Worm (Caenorhabditis elegans) whole organism, L1 larva: Measurements from ENCODE around the gene srw-84.
A peak's percentile ranks its signal among the peaks of the same experiment; 100 is the strongest.

ENCODE experiments used
- C04F5.9 ChIP-seq: sonication (generic microtip); optimal IDR thresholded peaks from 2 replicates; lab custom pipeline; 2016; ENCODE audit warnings: missing genetic modification characterization, missing compliant biosample characterization
- blmp-1 ChIP-seq: fragments of 150-350 bp; optimal IDR thresholded peaks from 2 replicates; lab custom pipeline; 2014; ENCODE audit warnings: missing biosample characterization, missing genetic modification characterization
- ceh-63 ChIP-seq: fragments of 200-800 bp; sonication (Bioruptor generic); optimal IDR thresholded peaks from 2 replicates; lab custom pipeline; 2018; ENCODE audit warnings: mild to moderate bottlenecking, missing genetic modification characterization, missing compliant biosample characterization
- efl-3 ChIP-seq: fragments of 200-800 bp; sonication (Bioruptor generic); optimal IDR thresholded peaks from 2 replicates; lab custom pipeline; 2018; ENCODE audit warnings: mild to moderate bottlenecking, missing genetic modification characterization, missing compliant biosample characterization
- egl-27 ChIP-seq, 2 experiments: fragments of 150-350 bp in 1 of 2; sonication (generic microtip); optimal IDR thresholded peaks; 3 replicates each; lab custom pipeline; 2017 to 2018; ENCODE audit warnings: missing biosample characterization in 2 of 2, missing genetic modification characterization in 2 of 2, missing genetic modification reagents in 2 of 2
- fkh-10 ChIP-seq: sonication (generic microtip); optimal IDR thresholded peaks from 2 replicates; lab custom pipeline; 2017; ENCODE audit warnings: missing biosample characterization, missing genetic modification reagents, missing genetic modification characterization
- grh-1 ChIP-seq: fragments of 200-800 bp; sonication (Bioruptor generic); IDR thresholded peaks from 2 replicates; pipeline ENCODE4 v1.3.6; 2022; ENCODE audit warnings: missing genetic modification reagents, missing genetic modification characterization, missing compliant biosample characterization
- hlh-4 ChIP-seq: sonication (generic microtip); optimal IDR thresholded peaks from 2 replicates; lab custom pipeline; 2016; ENCODE audit warnings: mild to moderate bottlenecking, missing genetic modification characterization, missing compliant biosample characterization
- isw-1 ChIP-seq: fragments of 200-800 bp; sonication (Bioruptor generic); IDR thresholded peaks from 2 replicates; pipeline ENCODE4 v1.3.6; 2022; ENCODE audit warnings: missing genetic modification characterization, missing compliant biosample characterization
- lin-13 ChIP-seq: fragments of 150-350 bp; optimal IDR thresholded peaks from 2 replicates; lab custom pipeline; 2014; ENCODE audit warnings: missing biosample characterization, missing genetic modification reagents, missing genetic modification characterization
- lin-14 ChIP-seq: fragments of 200-800 bp; sonication (Bioruptor generic); optimal IDR thresholded peaks from 2 replicates; lab custom pipeline; 2018; ENCODE audit warnings: mild to moderate bottlenecking, missing genetic modification characterization, moderate library complexity, missing compliant biosample characterization
- lin-35 ChIP-seq, 2 experiments: fragments of 150-350 bp; optimal IDR thresholded peaks; 2 replicates each; lab custom pipeline; 2014; ENCODE audit warnings: missing biosample characterization in 2 of 2, missing genetic modification characterization in 2 of 2, missing genetic modification reagents in 2 of 2
- lsy-2 ChIP-seq, 2 experiments: fragments of 150-350 bp; optimal IDR thresholded peaks; 2 replicates each; lab custom pipeline; 2014; ENCODE audit warnings: missing biosample characterization in 2 of 2, missing genetic modification characterization in 2 of 2
- nhr-11 ChIP-seq: fragments of 150-350 bp; optimal IDR thresholded peaks from 2 replicates; lab custom pipeline; 2014; ENCODE audit warnings: missing biosample characterization, missing genetic modification characterization
- nhr-12 ChIP-seq: sonication (generic microtip); optimal IDR thresholded peaks from 2 replicates; lab custom pipeline; 2017; ENCODE audit warnings: missing biosample characterization, missing genetic modification characterization
- nhr-19 ChIP-seq: fragments of 200-800 bp; sonication (Bioruptor generic); conservative IDR thresholded peaks from 2 replicates; pipeline ENCODE4 v1.3.6; 2022; ENCODE audit warnings: missing genetic modification characterization, missing compliant biosample characterization
- nhr-20 ChIP-seq: sonication (generic microtip); optimal IDR thresholded peaks from 2 replicates; lab custom pipeline; 2016; ENCODE audit warnings: mild to moderate bottlenecking, missing genetic modification characterization, missing compliant biosample characterization
- nhr-47 ChIP-seq: sonication (generic microtip); optimal IDR thresholded peaks from 2 replicates; lab custom pipeline; 2016; ENCODE audit warnings: mild to moderate bottlenecking, missing genetic modification characterization, moderate library complexity, missing compliant biosample characterization
- nhr-71 ChIP-seq: sonication (generic microtip); optimal IDR thresholded peaks from 2 replicates; lab custom pipeline; 2016; ENCODE audit warnings: mild to moderate bottlenecking, missing genetic modification characterization, moderate library complexity, missing compliant biosample characterization
- nhr-76 ChIP-seq: sonication (generic microtip); optimal IDR thresholded peaks from 2 replicates; lab custom pipeline; 2017; ENCODE audit warnings: missing biosample characterization, missing genetic modification characterization
- nhr-84 ChIP-seq: sonication (generic microtip); optimal IDR thresholded peaks from 2 replicates; lab custom pipeline; 2017; ENCODE audit warnings: missing biosample characterization, missing genetic modification characterization
- nhr-85 ChIP-seq: sonication (generic microtip); peaks from one replicate; lab custom pipeline; 2016; ENCODE audit warnings: missing genetic modification characterization, inconsistent platforms, missing compliant biosample characterization
- nhr-90 ChIP-seq: sonication (generic microtip); optimal IDR thresholded peaks from 2 replicates; lab custom pipeline; 2016; ENCODE audit warnings: mild to moderate bottlenecking, missing genetic modification characterization, missing compliant biosample characterization; ENCODE audit not compliant: poor library complexity
- pqm-1 ChIP-seq: sonication (generic microtip); optimal IDR thresholded peaks from 3 replicates; lab custom pipeline; 2017; ENCODE audit warnings: missing biosample characterization, missing genetic modification characterization
- rnt-1 ChIP-seq: sonication (generic microtip); optimal IDR thresholded peaks from 2 replicates; lab custom pipeline; 2016; ENCODE audit warnings: mild to moderate bottlenecking, missing genetic modification characterization, moderate library complexity, missing compliant biosample characterization
- skn-1 ChIP-seq: fragments of 150-350 bp; optimal IDR thresholded peaks from 2 replicates; lab custom pipeline; 2014; ENCODE audit warnings: missing biosample characterization, missing genetic modification characterization
- snu-23 ChIP-seq: sonication (generic microtip); optimal IDR thresholded peaks from 2 replicates; lab custom pipeline; 2016; ENCODE audit warnings: missing genetic modification characterization, missing compliant biosample characterization
- sox-4 ChIP-seq: sonication (generic microtip); optimal IDR thresholded peaks from 2 replicates; lab custom pipeline; 2016; ENCODE audit warnings: missing genetic modification characterization, missing compliant biosample characterization
- sup-37 ChIP-seq: fragments of 200-800 bp; sonication (Bioruptor generic); optimal IDR thresholded peaks from 2 replicates; lab custom pipeline; 2018; ENCODE audit warnings: mild to moderate bottlenecking, missing genetic modification characterization, missing compliant biosample characterization
- unc-130 ChIP-seq: fragments of 150-350 bp; optimal IDR thresholded peaks from 2 replicates; lab custom pipeline; 2017; ENCODE audit warnings: missing biosample characterization, missing genetic modification characterization, inconsistent platforms
- unc-62 ChIP-seq: fragments of 150-350 bp; optimal IDR thresholded peaks from 2 replicates; lab custom pipeline; 2014; ENCODE audit warnings: missing biosample characterization, missing genetic modification reagents, missing genetic modification characterization
- unc-86 ChIP-seq: sonication (generic microtip); optimal IDR thresholded peaks from 2 replicates; lab custom pipeline; 2016; ENCODE audit warnings: missing genetic modification characterization, missing compliant biosample characterization
- xbp-1 ChIP-seq: sonication (generic microtip); optimal IDR thresholded peaks from 2 replicates; lab custom pipeline; 2016; ENCODE audit warnings: missing genetic modification characterization, missing compliant biosample characterization
- zag-1 ChIP-seq: fragments of 150-350 bp; optimal IDR thresholded peaks from 2 replicates; lab custom pipeline; 2014; ENCODE audit warnings: missing biosample characterization, missing genetic modification characterization
- zip-4 ChIP-seq: fragments of 200-800 bp; sonication (Bioruptor generic); optimal IDR thresholded peaks from 2 replicates; lab custom pipeline; 2018; ENCODE audit warnings: mild to moderate bottlenecking, missing genetic modification characterization, moderate library complexity, missing compliant biosample characterization
- ztf-11 ChIP-seq, 2 experiments: sonication (generic microtip); optimal IDR thresholded peaks; 2 replicates each; lab custom pipeline; 2016 to 2017; ENCODE audit warnings: missing genetic modification characterization in 2 of 2, missing biosample characterization in 1 of 2, missing compliant biosample characterization in 1 of 2
- ztf-4 ChIP-seq: fragments of 150-350 bp; optimal IDR thresholded peaks from 2 replicates; lab custom pipeline; 2014; ENCODE audit warnings: missing biosample characterization, missing genetic modification characterization

Gene srw-84

DNA sequence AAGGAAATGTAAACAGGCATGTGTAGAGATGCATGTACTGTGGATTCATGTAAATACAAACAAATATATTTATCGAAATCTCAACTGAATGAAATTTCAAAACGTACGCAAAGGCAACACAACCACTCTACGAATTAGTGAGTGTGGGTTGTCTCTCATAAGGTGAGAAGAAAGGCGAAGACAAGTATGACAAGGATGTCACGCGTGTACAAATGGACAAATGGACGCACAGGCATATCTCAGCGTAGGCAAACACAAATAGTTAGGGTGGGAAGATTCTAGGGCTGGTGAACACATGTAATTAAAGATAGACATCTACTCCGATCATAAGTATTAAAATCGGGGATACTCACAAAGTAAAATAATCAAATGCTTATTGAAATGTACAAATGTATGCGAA is 47.0 kb downstream of the srw-84 start (continued):
- no peak for TF ChIP-seq egl-27 (tag; optimal IDR thresholded peaks at IDR 0.05; lab: Kevin White, UChicago)
- peak; percentile 55 for TF ChIP-seq snu-23 (GFP tag; lab: Kevin White, UChicago)
- TF ChIP-seq unc-62 (GFP tag; lab: Kevin White, UChicago): no peak
- TF ChIP-seq nhr-19 (GFP tag; lab: Robert Waterston, UW): no peak
- TF ChIP-seq C04F5.9 (tag; lab: Kevin White, UChicago): no peak
- TF ChIP-seq nhr-71 (tag; lab: Kevin White, UChicago): peak; percentile 24
- no peak for TF ChIP-seq lin-13
- peak; percentile 12 for TF ChIP-seq nhr-90 (tag; lab: Kevin White, UChicago)
- no peak for TF ChIP-seq nhr-12 (tag; lab: Kevin White, UChicago)
- no peak for TF ChIP-seq fkh-10 (GFP tag; lab: Kevin White, UChicago)
- TF ChIP-seq unc-86: no peak
- no peak for TF ChIP-seq nhr-76
- TF ChIP-seq lin-14 (GFP tag; lab: Kevin White, UChicago): peak; percentile 61
- TF ChIP-seq nhr-85 (tag; lab: Kevin White, UChicago): peak; percentile 88
- TF ChIP-seq nhr-47 (tag; lab: Kevin White, UChicago): no peak
- TF ChIP-seq nhr-11 (tag; lab: Kevin White, UChicago): no peak
- no peak for TF ChIP-seq lin-35 (GFP tag; optimal IDR thresholded peaks at IDR 0.05; lab: Kevin White, UChicago)
- no peak for TF ChIP-seq unc-130 (tag; lab: Kevin White, UChicago)

DNA sequence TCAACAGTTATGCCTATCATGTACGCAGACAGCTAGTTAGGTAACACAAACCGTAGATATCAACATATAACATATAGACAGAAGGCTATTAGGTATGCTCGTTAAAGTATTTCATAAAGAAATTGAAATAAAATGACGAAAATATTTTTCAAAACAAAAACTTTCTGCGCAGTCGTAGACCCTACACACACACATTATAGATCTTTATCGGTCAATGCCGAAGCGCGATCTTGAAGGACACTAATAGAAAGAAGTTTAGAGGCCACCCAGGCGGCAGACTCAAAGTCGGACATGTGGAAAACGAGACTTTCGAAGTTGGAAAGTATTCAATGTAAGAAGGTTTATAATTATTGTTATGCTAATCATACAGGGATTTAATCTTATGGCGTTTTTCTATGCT is 47.9 kb downstream of the srw-84 start:
- TF ChIP-seq snu-23 (GFP tag; lab: Kevin White, UChicago): peak; percentile 56
- no peak for TF ChIP-seq rnt-1
- no peak for TF ChIP-seq hlh-4 (tag; lab: Kevin White, UChicago)
- TF ChIP-seq blmp-1 (tag; lab: Kevin White, UChicago): peak; percentile 57
- TF ChIP-seq nhr-20: peak; percentile 74
- TF ChIP-seq efl-3 (GFP tag; lab: Kevin White, UChicago): no peak
- TF ChIP-seq sox-4 (tag; lab: Kevin White, UChicago): no peak
- no peak for TF ChIP-seq xbp-1 (tag; lab: Kevin White, UChicago)
- no peak for TF ChIP-seq ztf-11 (tag; optimal IDR thresholded peaks at IDR 0.05; lab: Kevin White, UChicago)
- peak; percentile 28 for TF ChIP-seq nhr-90 (tag; lab: Kevin White, UChicago)
- no peak for TF ChIP-seq pqm-1 (tag; lab: Kevin White, UChicago)
- no peak for TF ChIP-seq skn-1
- peak; percentile 17 for TF ChIP-seq sup-37
- TF ChIP-seq nhr-47 (tag; lab: Kevin White, UChicago): peak; percentile 17
- TF ChIP-seq ztf-4 (tag; lab: Kevin White, UChicago): no peak
- peak; percentile 54 for TF ChIP-seq nhr-71 (tag; lab: Kevin White, UChicago)
- TF ChIP-seq ceh-63 (GFP tag; lab: Kevin White, UChicago): no peak
- no peak for TF ChIP-seq lin-35 (GFP tag; optimal IDR thresholded peaks at IDR 0.05; lab: Kevin White, UChicago)
- peak in 1 of 2 experiments; percentile 18 for TF ChIP-seq lsy-2 (tag; optimal IDR thresholded peaks at IDR 0.05; lab: Kevin White, UChicago)
- TF ChIP-seq nhr-84: no peak
- TF ChIP-seq zag-1 (tag; lab: Kevin White, UChicago): no peak
- peak; percentile 73 for TF ChIP-seq lin-14 (GFP tag; lab: Kevin White, UChicago)
- TF ChIP-seq nhr-85 (tag; lab: Kevin White, UChicago): peak; percentile 76
- TF ChIP-seq, all 84 proteins: peak for 10

DNA sequence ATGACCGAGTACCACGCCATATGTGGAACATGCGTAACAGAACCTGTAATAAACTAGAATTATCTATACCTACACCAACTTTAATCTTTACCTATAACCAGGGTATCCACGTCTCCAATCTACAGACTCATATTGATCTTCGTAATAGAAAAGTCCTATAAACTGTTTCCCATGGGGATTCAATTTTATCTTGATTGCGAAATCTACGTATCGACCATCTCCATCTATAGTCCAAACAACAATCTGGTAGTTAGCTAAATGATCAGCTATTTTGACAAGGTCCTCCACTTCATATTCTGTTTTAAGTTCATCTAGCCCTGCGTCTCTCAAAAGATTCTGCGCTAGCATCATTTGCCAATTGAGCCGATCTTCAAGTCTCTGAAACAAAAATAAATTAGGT is 48.5 kb downstream of the srw-84 start:
- TF ChIP-seq rnt-1 (peak; percentile 38), lin-14 (GFP tag; lab: Kevin White, UChicago) (peak; percentile 73), unc-130 (tag; lab: Kevin White, UChicago) (no peak), egl-27 (tag; optimal IDR thresholded peaks at IDR 0.05; lab: Kevin White, UChicago) (no peak), nhr-19 (GFP tag; lab: Robert Waterston, UW) (peak; percentile 29; the same call in 1 of the 2 replicates), isw-1 (GFP tag; lab: Robert Waterston, UW) (no peak), grh-1 (GFP tag; lab: Robert Waterston, UW) (peak; percentile 45; the same call in 1 of the 2 replicates), lsy-2 (tag; optimal IDR thresholded peaks at IDR 0.05; lab: Kevin White, UChicago) (peak; percentile 13 to 15), nhr-71 (tag; lab: Kevin White, UChicago) (peak; percentile 36), snu-23 (GFP tag; lab: Kevin White, UChicago) (peak; percentile 21), zip-4 (GFP tag; lab: Kevin White, UChicago) (peak; percentile 19), nhr-85 (tag; lab: Kevin White, UChicago) (peak; percentile 95), nhr-11 (tag; lab: Kevin White, UChicago) (no peak), nhr-20 (peak; percentile 61), unc-62 (GFP tag; lab: Kevin White, UChicago) (no peak)
- TF ChIP-seq, all 84 proteins: peak for 10
